Fruit fly (Drosophila melanogaster): ENCODE results near the gene CG2975.
A peak's percentile ranks its signal among the peaks of the same experiment; 100 is the strongest.

The CG2975 gene

DNA sequence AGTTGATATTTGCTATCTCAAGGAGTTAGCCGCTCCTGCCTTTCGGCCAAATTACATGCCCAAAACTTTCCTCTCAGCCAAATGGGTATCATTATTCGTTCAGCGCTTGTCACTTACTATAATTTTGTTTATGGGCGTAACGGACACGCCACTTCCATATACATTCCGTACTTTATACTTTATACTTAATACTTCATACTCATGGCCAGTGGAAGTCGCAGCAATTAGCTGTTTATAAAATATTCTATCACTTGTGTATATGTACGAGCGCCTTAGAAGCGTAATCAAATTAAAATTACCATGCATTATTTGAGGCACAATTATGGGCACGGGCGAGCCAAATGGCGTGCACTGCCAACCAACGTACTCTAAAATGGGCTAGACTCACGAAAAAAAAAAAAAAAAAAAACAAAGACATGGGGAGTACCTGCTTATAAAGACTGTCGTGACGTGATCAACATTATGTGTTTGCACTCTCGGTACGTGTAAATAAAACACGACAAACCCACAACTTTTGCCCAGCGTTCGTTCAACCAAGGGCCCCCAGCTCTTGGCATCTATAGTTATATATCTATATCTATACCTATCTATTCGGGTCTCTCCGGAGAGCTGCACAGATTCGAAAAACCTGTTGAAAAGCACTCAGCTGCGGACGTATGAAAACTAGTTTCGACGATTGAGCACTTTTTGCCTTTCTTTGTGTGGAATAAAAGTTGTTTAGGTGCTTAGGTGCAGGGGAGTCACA is 21.4 kb downstream of the CG2975 start (continued):
- no peak for TF ChIP-seq Max (GFP tag; optimal IDR thresholded peaks at IDR 0.05)
- TF ChIP-seq fd96Cb (tag; optimal IDR thresholded peaks at IDR 0.05) = no peak
- TF ChIP-seq croc (GFP tag; conservative IDR thresholded peaks at IDR 0.05) = no peak
- peak; percentile 71 for TF ChIP-seq sens (GFP tag)
- TF ChIP-seq Opbp (GFP tag; IDR thresholded peaks at IDR 0.05; ENCODE audit: partially characterized antibody) = no peak
- peak; percentile 81 for TF ChIP-seq Med (GFP tag)
- TF ChIP-seq crol (GFP tag; IDR thresholded peaks at IDR 0.05) = no peak
- TF ChIP-seq CG6813 (GFP tag; optimal IDR thresholded peaks at IDR 0.05) = peak; percentile 64
- TF ChIP-seq phol (tag; optimal IDR thresholded peaks at IDR 0.05) = no peak
- TF ChIP-seq CG8290 (GFP tag; optimal IDR thresholded peaks at IDR 0.05) = peak; percentile 49
- peak; percentile 7 to 9 for TF ChIP-seq CG8290 (tag; optimal IDR thresholded peaks at IDR 0.05)
- TF ChIP-seq Poxn (GFP tag; IDR thresholded peaks at IDR 0.05) = no peak
- no peak for TF ChIP-seq gro (GFP tag; optimal IDR thresholded peaks at IDR 0.05)
- peak; percentile 7 for TF ChIP-seq CG17385 (GFP tag; optimal IDR thresholded peaks at IDR 0.05)
- TF ChIP-seq ATbp (GFP tag; optimal IDR thresholded peaks at IDR 0.05) = peak; percentile 37
- TF ChIP-seq Hey (tag; optimal IDR thresholded peaks at IDR 0.05) = no peak
- TF ChIP-seq CG17802 (tag; optimal IDR thresholded peaks at IDR 0.05) = no peak
- TF ChIP-seq CG18262 (tag; optimal IDR thresholded peaks at IDR 0.05) = no peak
- TF ChIP-seq unpg (GFP tag; optimal IDR thresholded peaks at IDR 0.05) = peak; percentile 25
- peak; percentile 7 for TF ChIP-seq Blimp-1 (GFP tag; optimal IDR thresholded peaks at IDR 0.05)
- no peak for TF ChIP-seq dati (GFP tag; IDR thresholded peaks at IDR 0.05)
- TF ChIP-seq Mrtf (GFP tag; IDR thresholded peaks at IDR 0.05) = no peak
- peak; percentile 45 for TF ChIP-seq CG12769 (tag; optimal IDR thresholded peaks at IDR 0.05)
- TF ChIP-seq Doc3 (GFP tag; IDR thresholded peaks at IDR 0.05; ENCODE audit: partially characterized antibody) = no peak
- no peak for TF ChIP-seq Rfx (GFP tag; IDR thresholded peaks at IDR 0.05)
- TF ChIP-seq h (optimal IDR thresholded peaks at IDR 0.05) = no peak
- peak; percentile 31 for TF ChIP-seq CG11723 (GFP tag; optimal IDR thresholded peaks at IDR 0.05)
- no peak; the same call in 1 of the 2 replicates for TF ChIP-seq stc (GFP tag; IDR thresholded peaks at IDR 0.05)
- peak; percentile 43; the same call in 1 of the 2 replicates for TF ChIP-seq vvl (GFP tag; IDR thresholded peaks at IDR 0.05)
- TF ChIP-seq CG18599 (GFP tag; optimal IDR thresholded peaks at IDR 0.05) = peak; percentile 25
- no peak for TF ChIP-seq kay (GFP tag; optimal IDR thresholded peaks at IDR 0.05)
- no peak for TF ChIP-seq CG10267 (tag; optimal IDR thresholded peaks at IDR 0.05)
- TF ChIP-seq Lim3 (GFP tag; IDR thresholded peaks at IDR 0.05) = no peak
- no peak for TF ChIP-seq trh (GFP tag; optimal IDR thresholded peaks at IDR 0.05)
- no peak for TF ChIP-seq Meics (GFP tag; optimal IDR thresholded peaks at IDR 0.05)
- peak; percentile 46 for TF ChIP-seq CG7745 (tag; optimal IDR thresholded peaks at IDR 0.05)
- TF ChIP-seq br (optimal IDR thresholded peaks at IDR 0.05) = no peak
- TF ChIP-seq CG15696 (tag; optimal IDR thresholded peaks at IDR 0.05) = peak; percentile 34
- TF ChIP-seq HLHmδ (GFP tag; optimal IDR thresholded peaks at IDR 0.05) = peak; percentile 63
- TF ChIP-seq CG7271 (tag; optimal IDR thresholded peaks at IDR 0.05) = no peak
- TF ChIP-seq Jarid2 (GFP tag; optimal IDR thresholded peaks at IDR 0.05) = no peak
- TF ChIP-seq Neu2 (GFP tag; optimal IDR thresholded peaks at IDR 0.05; ENCODE audit: borderline replicate concordance) = no peak
- TF ChIP-seq slou (GFP tag; optimal IDR thresholded peaks at IDR 0.05) = no peak
- TF ChIP-seq CG8388 (GFP tag; optimal IDR thresholded peaks at IDR 0.05) = no peak
- TF ChIP-seq CG15601 (tag; optimal IDR thresholded peaks at IDR 0.05) = peak; percentile 47
- 0 out of 2 replicates have a peak, but pooled peaks have one; percentile 25 for TF ChIP-seq CG32772 (GFP tag; IDR thresholded peaks at IDR 0.05)
- TF ChIP-seq Adf1 (GFP tag; IDR thresholded peaks at IDR 0.05) = peak; percentile 18; the same call in 1 of the 2 replicates
- peak; percentile 13 for TF ChIP-seq CG33213 (GFP tag; optimal IDR thresholded peaks at IDR 0.05)
- no peak for TF ChIP-seq CG9727 (GFP tag; optimal IDR thresholded peaks at IDR 0.05)
- TF ChIP-seq CG8281 (tag; optimal IDR thresholded peaks at IDR 0.05) = no peak

All from whole organism, embryonic.